Fruit fly (Drosophila melanogaster): Measurements from ENCODE around the gene MED18.

dm6 chrX:1901605-1902136, 36.0 kb downstream of the MED18 start, which contains the start of gene Ldaf1:
- TF ChIP-seq Myc (optimal IDR thresholded peaks at IDR 0.05) (no peak), psq (optimal IDR thresholded peaks at IDR 0.05) (no peak), h (optimal IDR thresholded peaks at IDR 0.05) (no peak), Sin3A (optimal IDR thresholded peaks at IDR 0.05) (no peak), insv (optimal IDR thresholded peaks at IDR 0.05) (no peak)

Data from Kc167 (cell line).